Fruit fly (Drosophila melanogaster): ENCODE data around the gene CG9518.

DNA sequence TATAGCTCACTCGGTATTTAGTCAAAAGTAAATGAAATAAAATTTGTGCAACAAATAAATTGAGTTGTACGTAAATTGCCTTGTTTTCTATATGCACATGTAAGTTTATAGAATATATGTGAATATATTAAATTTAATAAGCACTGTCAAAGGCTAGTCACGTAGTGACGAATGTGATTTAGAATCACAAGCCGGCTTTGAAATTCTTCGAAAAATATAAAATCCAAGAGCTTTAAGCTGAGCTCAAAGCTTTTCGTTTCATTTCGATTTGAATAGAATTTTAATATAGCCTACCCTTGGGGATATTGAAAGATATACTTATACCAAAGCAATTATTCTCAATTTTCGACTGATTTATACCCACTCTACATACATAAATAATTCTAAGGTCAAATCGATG, 20.9 kb downstream of the CG9518 start:
- TF ChIP-seq CTCF (optimal IDR thresholded peaks at IDR 0.05), result no peak
- TF ChIP-seq CG8478 (optimal IDR thresholded peaks at IDR 0.05), result no peak
